Fruit fly (Drosophila melanogaster) whole organism, embryonic: ENCODE data around the gene CG10208.

Source experiments
- Ada2b ChIP-seq: fragments of 200-800 bp; sonication (Bioruptor generic); IDR thresholded peaks from 2 replicates; pipeline ENCODE4 v1.3.6; 2022; ENCODE audit warnings: missing biosample characterization, missing genetic modification characterization
- Atf6 ChIP-seq: fragments of 200-800 bp; sonication (Bioruptor generic); IDR thresholded peaks from 2 replicates; pipeline ENCODE4 v1.3.6; 2022; ENCODE audit warnings: missing biosample characterization, missing genetic modification characterization
- Blimp-1 ChIP-seq: fragments of 200-800 bp; sonication (Bioruptor generic); optimal IDR thresholded peaks from 3 replicates; lab custom pipeline; 2018; ENCODE audit warnings: missing biosample characterization, missing genetic modification characterization, mild to moderate bottlenecking, moderate library complexity, missing genetic modification reagents
- BtbVII ChIP-seq: fragments of 200-800 bp; sonication (Bioruptor generic); optimal IDR thresholded peaks from 3 replicates; lab custom pipeline; 2017; ENCODE audit warnings: missing biosample characterization, mild to moderate bottlenecking, missing genetic modification characterization
- CG10366 ChIP-seq: fragments of 200-800 bp; sonication (Bioruptor generic); IDR thresholded peaks from 2 replicates; pipeline ENCODE4 v1.3.6; 2022; ENCODE audit warnings: missing biosample characterization, missing genetic modification characterization
- CG11093 ChIP-seq: fragments of 200-800 bp; sonication (Bioruptor generic); IDR thresholded peaks from 3 replicates; pipeline ENCODE4 v1.3.6; 2022; ENCODE audit warnings: missing biosample characterization, missing genetic modification characterization
- CG11398 ChIP-seq: fragments of 200-800 bp; sonication (Bioruptor generic); optimal IDR thresholded peaks from 2 replicates; lab custom pipeline; 2016; ENCODE audit warnings: missing biosample characterization, missing genetic modification characterization
- CG12391 ChIP-seq: fragments of 200-800 bp; sonication (Bioruptor generic); optimal IDR thresholded peaks from 3 replicates; lab custom pipeline; 2018; ENCODE audit warnings: missing biosample characterization, mild to moderate bottlenecking, missing genetic modification characterization, moderate library complexity
- CG12942 ChIP-seq: fragments of 200-800 bp; sonication (Bioruptor generic); optimal IDR thresholded peaks from 3 replicates; lab custom pipeline; 2016; ENCODE audit warnings: missing biosample characterization, missing genetic modification characterization
- CG13894 ChIP-seq: fragments of 200-800 bp; sonication (Bioruptor generic); optimal IDR thresholded peaks from 3 replicates; lab custom pipeline; 2018; ENCODE audit warnings: missing biosample characterization, mild to moderate bottlenecking, missing genetic modification characterization, moderate library complexity
- CG14710 ChIP-seq: fragments of 200-800 bp; sonication (Bioruptor generic); optimal IDR thresholded peaks from 3 replicates; lab custom pipeline; 2019; ENCODE audit warnings: missing biosample characterization, mild to moderate bottlenecking, missing genetic modification characterization, moderate library complexity
- CG15269 ChIP-seq: fragments of 200-800 bp; sonication (Bioruptor generic); optimal IDR thresholded peaks from 2 replicates; lab custom pipeline; 2018; ENCODE audit warnings: missing biosample characterization, mild to moderate bottlenecking, missing genetic modification characterization, moderate library complexity
- CG1529 ChIP-seq: fragments of 200-800 bp; sonication (Bioruptor generic); optimal IDR thresholded peaks from 3 replicates; lab custom pipeline; 2018; ENCODE audit warnings: missing biosample characterization, missing genetic modification characterization
- CG18764 ChIP-seq: fragments of 200-800 bp; sonication (Bioruptor generic); optimal IDR thresholded peaks from 3 replicates; lab custom pipeline; 2016; ENCODE audit warnings: missing biosample characterization, missing genetic modification characterization
- CG2678 ChIP-seq: fragments of 200-800 bp; sonication (Bioruptor generic); optimal IDR thresholded peaks from 3 replicates; lab custom pipeline; 2019; ENCODE audit warnings: missing biosample characterization, mild to moderate bottlenecking, missing genetic modification characterization, moderate library complexity
- CG34376 ChIP-seq: fragments of 200-800 bp; sonication (Bioruptor generic); optimal IDR thresholded peaks from 2 replicates; lab custom pipeline; 2018; ENCODE audit warnings: missing biosample characterization, mild to moderate bottlenecking, missing genetic modification characterization
- CG6689 ChIP-seq: fragments of 200-800 bp; sonication (Bioruptor generic); IDR thresholded peaks from 2 replicates; pipeline ENCODE4 v1.3.6; 2022; ENCODE audit warnings: missing biosample characterization, missing genetic modification characterization
- CG6765 ChIP-seq: fragments of 200-800 bp; sonication (Bioruptor generic); optimal IDR thresholded peaks from 3 replicates; lab custom pipeline; 2017; ENCODE audit warnings: missing biosample characterization, mild to moderate bottlenecking, missing genetic modification characterization
- CG7271 ChIP-seq: fragments of 200-800 bp; sonication (Bioruptor generic); optimal IDR thresholded peaks from 2 replicates; lab custom pipeline; 2018; ENCODE audit warnings: missing biosample characterization, mild to moderate bottlenecking, missing genetic modification characterization, moderate library complexity
- D ChIP-seq, 2 experiments: fragments of 200-800 bp in 1 of 2; fragments of >200 bp in 1 of 2; sonication (Bioruptor generic) in 1 of 2; optimal IDR thresholded peaks; 2 replicates in 1 of 2; 3 replicates in 1 of 2; lab custom pipeline; 2017; ENCODE audit warnings: mild to moderate bottlenecking in 1 of 2, missing biosample characterization in 1 of 2, missing genetic modification characterization in 1 of 2, missing genetic modification reagents in 1 of 2
- ERR ChIP-seq: fragments of 200-800 bp; sonication (Bioruptor generic); optimal IDR thresholded peaks from 2 replicates; lab custom pipeline; 2016; ENCODE audit warnings: missing biosample characterization, missing genetic modification characterization
- Eip74EF ChIP-seq, 2 experiments: fragments of 200-800 bp in 1 of 2; fragments of >200 bp in 1 of 2; sonication (Bioruptor generic) in 1 of 2; optimal IDR thresholded peaks; 2 replicates each; lab custom pipeline; 2017 to 2019; ENCODE audit warnings: missing biosample characterization in 2 of 2, missing genetic modification characterization in 2 of 2, mild to moderate bottlenecking in 1 of 2, moderate library complexity in 1 of 2
- Elba2 ChIP-seq: fragments of 200-800 bp; sonication (Bioruptor generic); optimal IDR thresholded peaks from 3 replicates; lab custom pipeline; 2016; ENCODE audit warnings: missing biosample characterization, missing genetic modification characterization
- Rfx ChIP-seq: fragments of 200-800 bp; sonication (Bioruptor generic); IDR thresholded peaks from 2 replicates; pipeline ENCODE4 v1.3.6; 2022; ENCODE audit warnings: missing biosample characterization, missing genetic modification characterization
- Rx ChIP-seq: fragments of 200-800 bp; sonication (Bioruptor generic); IDR thresholded peaks from 2 replicates; pipeline ENCODE4 v1.3.6; 2022; ENCODE audit warnings: missing biosample characterization, missing genetic modification characterization
- Xbp1 ChIP-seq: fragments of 200-800 bp; sonication (Bioruptor generic); optimal IDR thresholded peaks from 3 replicates; lab custom pipeline; 2016; ENCODE audit warnings: missing biosample characterization, mild to moderate bottlenecking, missing genetic modification characterization
- aop ChIP-seq: fragments of 200-800 bp; sonication (Bioruptor generic); IDR thresholded peaks from 2 replicates; pipeline ENCODE4 v1.3.6; 2022; ENCODE audit warnings: missing biosample characterization, missing genetic modification characterization
- ato ChIP-seq: fragments of 200-800 bp; sonication (Bioruptor generic); IDR thresholded peaks from 2 replicates; pipeline ENCODE4 v1.3.6; 2022; ENCODE audit warnings: missing biosample characterization, missing genetic modification characterization; ENCODE audit not compliant: partially characterized antibody
- bigmax ChIP-seq: fragments of 200-800 bp; sonication (Bioruptor generic); optimal IDR thresholded peaks from 2 replicates; lab custom pipeline; 2018; ENCODE audit warnings: missing biosample characterization, mild to moderate bottlenecking, missing genetic modification characterization
- cad ChIP-seq: fragments of >200 bp; optimal IDR thresholded peaks from 2 replicates; lab custom pipeline; 2017; ENCODE audit warnings: missing biosample characterization, missing genetic modification characterization
- caup ChIP-seq: fragments of 200-800 bp; sonication (Bioruptor generic); optimal IDR thresholded peaks from 3 replicates; lab custom pipeline; 2017; ENCODE audit warnings: missing biosample characterization, mild to moderate bottlenecking, missing genetic modification characterization, moderate library complexity; ENCODE audit not compliant: severe bottlenecking
- cwo ChIP-seq: fragments of 200-800 bp; sonication (Bioruptor generic); optimal IDR thresholded peaks from 3 replicates; lab custom pipeline; 2017; ENCODE audit warnings: missing biosample characterization, missing genetic modification characterization, mild to moderate bottlenecking, moderate library complexity, missing genetic modification reagents
- ems ChIP-seq: fragments of 200-800 bp; sonication (Bioruptor generic); optimal IDR thresholded peaks from 3 replicates; lab custom pipeline; 2016; ENCODE audit warnings: missing biosample characterization, missing genetic modification characterization
- exex ChIP-seq: fragments of 200-800 bp; sonication (Bioruptor generic); optimal IDR thresholded peaks from 4 replicates; lab custom pipeline; 2018; ENCODE audit warnings: missing biosample characterization, mild to moderate bottlenecking, missing genetic modification characterization, moderate library complexity
- gce ChIP-seq: fragments of 200-800 bp; sonication (Bioruptor generic); IDR thresholded peaks from 3 replicates; pipeline ENCODE4 v1.3.6; 2022; ENCODE audit warnings: missing biosample characterization, missing genetic modification characterization
- gsb-n ChIP-seq: fragments of 200-800 bp; sonication (Bioruptor generic); optimal IDR thresholded peaks from 3 replicates; lab custom pipeline; 2018; ENCODE audit warnings: missing biosample characterization, mild to moderate bottlenecking, missing genetic modification characterization
- ind ChIP-seq: fragments of 200-800 bp; sonication (Bioruptor generic); optimal IDR thresholded peaks from 3 replicates; lab custom pipeline; 2016; ENCODE audit warnings: missing biosample characterization, missing genetic modification characterization
- jumu ChIP-seq: fragments of 200-800 bp; sonication (Bioruptor generic); optimal IDR thresholded peaks from 3 replicates; lab custom pipeline; 2016; ENCODE audit warnings: missing biosample characterization, missing genetic modification characterization
- lmd ChIP-seq: fragments of 200-800 bp; sonication (Bioruptor generic); IDR thresholded peaks from 2 replicates; pipeline ENCODE4 v1.3.6; 2022; ENCODE audit warnings: missing biosample characterization, missing genetic modification characterization
- org-1 ChIP-seq: fragments of 200-800 bp; sonication (Bioruptor generic); optimal IDR thresholded peaks from 2 replicates; lab custom pipeline; 2017; ENCODE audit warnings: missing biosample characterization, missing genetic modification characterization
- ranshi ChIP-seq: fragments of 200-800 bp; sonication (Bioruptor generic); IDR thresholded peaks from 2 replicates; pipeline ENCODE4 v1.3.6; 2022; ENCODE audit warnings: missing biosample characterization, missing genetic modification characterization
- run ChIP-seq: fragments of 200-800 bp; sonication (Bioruptor generic); optimal IDR thresholded peaks from 3 replicates; lab custom pipeline; 2018; ENCODE audit warnings: missing biosample characterization, mild to moderate bottlenecking, missing genetic modification characterization
- seq ChIP-seq: fragments of 200-800 bp; sonication (Bioruptor generic); IDR thresholded peaks from 2 replicates; pipeline ENCODE4 v1.3.6; 2022; ENCODE audit warnings: missing biosample characterization, missing genetic modification characterization
- sim ChIP-seq: fragments of 200-800 bp; sonication (Bioruptor generic); IDR thresholded peaks from 2 replicates; pipeline ENCODE4 v1.3.6; 2022; ENCODE audit warnings: missing biosample characterization, missing genetic modification characterization
- sima ChIP-seq: fragments of 200-800 bp; sonication (Bioruptor generic); optimal IDR thresholded peaks from 2 replicates; lab custom pipeline; 2016; ENCODE audit warnings: missing biosample characterization, missing genetic modification characterization
- tna ChIP-seq: fragments of 200-800 bp; sonication (Bioruptor generic); IDR thresholded peaks from 2 replicates; pipeline ENCODE4 v1.3.6; 2022; ENCODE audit warnings: missing biosample characterization, missing genetic modification characterization; ENCODE audit not compliant: partially characterized antibody
- ttk ChIP-seq: fragments of 200-800 bp; sonication (Bioruptor generic); IDR thresholded peaks from 2 replicates; pipeline ENCODE4 v2.1.2; 2022; ENCODE audit warnings: missing biosample characterization, missing genetic modification characterization
- vnd ChIP-seq: fragments of 200-800 bp; sonication (Bioruptor generic); IDR thresholded peaks from 3 replicates; pipeline ENCODE4 v1.3.6; 2022; ENCODE audit warnings: missing biosample characterization, missing genetic modification characterization; ENCODE audit not compliant: partially characterized antibody

CG10208 gene

DNA sequence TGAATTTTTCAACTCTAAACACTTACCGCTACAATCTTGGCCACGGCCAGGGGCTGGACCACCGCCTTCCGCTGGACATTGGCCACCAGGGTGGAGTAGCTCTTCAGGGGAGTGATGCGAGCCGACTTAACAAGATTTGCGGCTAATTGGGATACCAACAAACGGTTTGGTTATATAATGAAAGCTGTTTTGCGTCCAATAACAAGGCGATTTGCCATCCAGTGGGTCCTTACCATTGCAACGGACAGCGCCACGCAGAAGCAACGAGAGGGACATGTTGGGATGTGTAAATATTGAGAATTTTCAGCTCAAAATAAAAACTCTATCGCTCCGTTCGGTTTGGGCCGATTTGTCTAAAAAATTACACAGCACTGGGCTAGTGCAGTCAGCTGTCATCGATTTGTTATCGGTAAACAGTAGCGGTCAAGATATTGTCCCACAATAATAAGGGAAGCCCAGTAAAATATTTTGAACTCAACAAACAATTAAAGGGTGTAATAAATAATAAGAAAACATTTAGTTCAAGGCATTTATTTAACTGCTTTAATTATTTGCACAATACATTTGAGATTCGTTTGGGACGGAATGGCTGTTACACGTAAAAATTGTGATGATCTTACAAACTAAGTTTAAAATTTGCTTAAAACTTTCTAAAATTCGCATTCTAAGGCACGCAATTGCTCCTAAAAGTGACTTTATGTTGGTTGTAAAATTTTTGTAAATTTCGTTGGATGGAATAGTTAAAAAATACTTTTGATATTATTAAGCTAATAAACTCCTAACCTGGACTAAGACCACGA is 13.5 kb downstream of the CG10208 start, which contains the start of gene SdhD (continued):
- no peak for TF ChIP-seq Eip74EF (GFP tag; optimal IDR thresholded peaks at IDR 0.05; lab: Kevin White, UChicago)
- TF ChIP-seq seq (GFP tag; lab: Robert Waterston, UW): no peak
- no peak for TF ChIP-seq CG10366 (GFP tag; lab: Robert Waterston, UW)
- no peak for TF ChIP-seq sima (GFP tag; lab: Kevin White, UChicago)
- no peak for TF ChIP-seq run (tag; lab: Kevin White, UChicago)
- peak; percentile 32 for TF ChIP-seq Xbp1 (GFP tag; lab: Kevin White, UChicago)
- no peak for TF ChIP-seq vnd (GFP tag; lab: Robert Waterston, UW)
- no peak for TF ChIP-seq bigmax (GFP tag; lab: Kevin White, UChicago)
- TF ChIP-seq lmd (GFP tag; lab: Robert Waterston, UW): no peak
- TF ChIP-seq CG11093: no peak
- TF ChIP-seq tna: peak; percentile 49
- peak; percentile 20 for TF ChIP-seq jumu (GFP tag; lab: Kevin White, UChicago)
- no peak for TF ChIP-seq gsb-n
- TF ChIP-seq sim (GFP tag; lab: Robert Waterston, UW): no peak
- no peak for TF ChIP-seq CG1529 (GFP tag; lab: Kevin White, UChicago)
- TF ChIP-seq cwo (GFP tag; lab: Kevin White, UChicago): no peak
- no peak for TF ChIP-seq cad (GFP tag; lab: Kevin White, UChicago)
- TF ChIP-seq D (optimal IDR thresholded peaks at IDR 0.05; lab: Kevin White, UChicago): no peak
- no peak for TF ChIP-seq D (GFP tag; optimal IDR thresholded peaks at IDR 0.05; lab: Kevin White, UChicago)
- TF ChIP-seq Ada2b (GFP tag; lab: Robert Waterston, UW): no peak
- TF ChIP-seq aop (GFP tag; lab: Robert Waterston, UW): no peak
- TF ChIP-seq CG2678 (tag; lab: Kevin White, UChicago): peak; percentile 28
- no peak for TF ChIP-seq CG12942 (GFP tag; lab: Kevin White, UChicago)
- peak; percentile 27 for TF ChIP-seq exex (tag; lab: Kevin White, UChicago)
- no peak for TF ChIP-seq Blimp-1 (GFP tag; lab: Kevin White, UChicago)
- TF ChIP-seq CG6765 (GFP tag; lab: Kevin White, UChicago): no peak
- no peak for TF ChIP-seq CG13894 (tag; lab: Kevin White, UChicago)
- peak; percentile 40 for TF ChIP-seq ems (GFP tag; lab: Kevin White, UChicago)
- peak; percentile 16; the same call in 1 of the 2 replicates for TF ChIP-seq Atf6 (GFP tag; lab: Robert Waterston, UW)
- peak; percentile 16 for TF ChIP-seq CG14710 (tag; lab: Kevin White, UChicago)
- peak; percentile 14 for TF ChIP-seq CG12391
- TF ChIP-seq CG34376 (GFP tag; lab: Kevin White, UChicago): no peak
- TF ChIP-seq caup (GFP tag; lab: Kevin White, UChicago): no peak
- TF ChIP-seq Elba2 (GFP tag; lab: Kevin White, UChicago): peak; percentile 34
- peak; percentile 35; the same call in 1 of the 2 replicates for TF ChIP-seq Rfx
- TF ChIP-seq ind (GFP tag; lab: Kevin White, UChicago): peak; percentile 6
- TF ChIP-seq org-1 (GFP tag; lab: Kevin White, UChicago): no peak
- peak; percentile 33; the same call in 1 of the 2 replicates for TF ChIP-seq ranshi (GFP tag; lab: Robert Waterston, UW)
- no peak for TF ChIP-seq CG6689
- TF ChIP-seq ato (GFP tag; lab: Robert Waterston, UW): peak; percentile 71; the same call in 1 of the 2 replicates
- no peak for TF ChIP-seq CG7271 (tag; lab: Kevin White, UChicago)
- TF ChIP-seq CG11398 (GFP tag; lab: Kevin White, UChicago): no peak
- TF ChIP-seq CG15269 (tag; lab: Kevin White, UChicago): peak; percentile 27
- no peak for TF ChIP-seq ERR (GFP tag; lab: Kevin White, UChicago)
- TF ChIP-seq CG18764: no peak
- no peak for TF ChIP-seq Rx (GFP tag; lab: Robert Waterston, UW)
- TF ChIP-seq BtbVII: no peak
- no peak for TF ChIP-seq ttk (GFP tag; lab: Robert Waterston, UW)
- TF ChIP-seq gce: no peak
